Fruit fly (Drosophila melanogaster) whole organism, embryonic: ENCODE results near the gene CG32706.

ENCODE experiments used
- BEAF-32 ChIP-seq: fragments of 200-800 bp; sonication (Bioruptor generic); optimal IDR thresholded peaks from 3 replicates; lab custom pipeline; 2017; ENCODE audit warnings: missing biosample characterization, missing genetic modification characterization, mild to moderate bottlenecking, moderate library complexity, missing genetic modification reagents
- CG10209 ChIP-seq: fragments of 200-800 bp; sonication (Bioruptor generic); optimal IDR thresholded peaks from 3 replicates; lab custom pipeline; 2017; ENCODE audit warnings: missing biosample characterization, mild to moderate bottlenecking, missing genetic modification characterization, missing genetic modification reagents
- CG10543 ChIP-seq: fragments of 200-800 bp; sonication (Bioruptor generic); optimal IDR thresholded peaks from 3 replicates; lab custom pipeline; 2017; ENCODE audit warnings: missing biosample characterization, mild to moderate bottlenecking, missing genetic modification characterization, moderate library complexity
- CG10979 ChIP-seq: fragments of 200-800 bp; sonication (Bioruptor generic); optimal IDR thresholded peaks from 2 replicates; lab custom pipeline; 2018; ENCODE audit warnings: missing biosample characterization, mild to moderate bottlenecking, missing genetic modification characterization, moderate library complexity
- CG11560 ChIP-seq: fragments of 200-800 bp; sonication (Bioruptor generic); IDR thresholded peaks from 3 replicates; pipeline ENCODE4 v1.3.6; 2022; ENCODE audit warnings: missing biosample characterization, missing genetic modification characterization
- CG12299 ChIP-seq: fragments of 200-800 bp; sonication (Bioruptor generic); optimal IDR thresholded peaks from 2 replicates; lab custom pipeline; 2018; ENCODE audit warnings: missing biosample characterization, mild to moderate bottlenecking, missing genetic modification characterization
- CG12391 ChIP-seq: fragments of 200-800 bp; sonication (Bioruptor generic); optimal IDR thresholded peaks from 3 replicates; lab custom pipeline; 2018; ENCODE audit warnings: missing biosample characterization, mild to moderate bottlenecking, missing genetic modification characterization, moderate library complexity
- CG13424 ChIP-seq: fragments of 200-800 bp; sonication (Bioruptor generic); optimal IDR thresholded peaks from 2 replicates; lab custom pipeline; 2019; ENCODE audit warnings: missing biosample characterization, mild to moderate bottlenecking, missing genetic modification characterization, moderate library complexity
- CG15269 ChIP-seq: fragments of 200-800 bp; sonication (Bioruptor generic); optimal IDR thresholded peaks from 2 replicates; lab custom pipeline; 2018; ENCODE audit warnings: missing biosample characterization, mild to moderate bottlenecking, missing genetic modification characterization, moderate library complexity
- CG17361 ChIP-seq: fragments of 200-800 bp; sonication (Bioruptor generic); IDR thresholded peaks from 3 replicates; pipeline ENCODE4 v1.3.6; 2022; ENCODE audit warnings: missing biosample characterization, missing genetic modification characterization
- CG17802 ChIP-seq: fragments of 200-800 bp; sonication (Bioruptor generic); optimal IDR thresholded peaks from 2 replicates; lab custom pipeline; 2018; ENCODE audit warnings: missing biosample characterization, mild to moderate bottlenecking, missing genetic modification characterization, moderate library complexity
- CG2116 ChIP-seq: fragments of 200-800 bp; sonication (Bioruptor generic); optimal IDR thresholded peaks from 3 replicates; lab custom pipeline; 2018; ENCODE audit warnings: missing biosample characterization, mild to moderate bottlenecking, missing genetic modification characterization
- CG2678 ChIP-seq: fragments of 200-800 bp; sonication (Bioruptor generic); optimal IDR thresholded peaks from 3 replicates; lab custom pipeline; 2019; ENCODE audit warnings: missing biosample characterization, mild to moderate bottlenecking, missing genetic modification characterization, moderate library complexity
- CG2712 ChIP-seq: fragments of 200-800 bp; optimal IDR thresholded peaks from 3 replicates; lab custom pipeline; 2019; ENCODE audit warnings: missing biosample characterization, mild to moderate bottlenecking, missing genetic modification characterization, moderate library complexity
- CG4282 ChIP-seq: fragments of 200-800 bp; sonication (Bioruptor generic); optimal IDR thresholded peaks from 2 replicates; lab custom pipeline; 2016; ENCODE audit warnings: missing biosample characterization, missing genetic modification characterization
- CG4617 ChIP-seq: fragments of 200-800 bp; sonication (Bioruptor generic); optimal IDR thresholded peaks from 3 replicates; lab custom pipeline; 2016; ENCODE audit warnings: missing biosample characterization, missing genetic modification characterization, borderline replicate concordance
- CG7556 ChIP-seq: fragments of 200-800 bp; sonication (Bioruptor generic); optimal IDR thresholded peaks from 2 replicates; lab custom pipeline; 2017; ENCODE audit warnings: missing biosample characterization, mild to moderate bottlenecking, missing genetic modification characterization
- CG7745 ChIP-seq: fragments of 200-800 bp; sonication (Bioruptor generic); optimal IDR thresholded peaks from 2 replicates; lab custom pipeline; 2018; ENCODE audit warnings: missing biosample characterization, mild to moderate bottlenecking, missing genetic modification characterization, moderate library complexity
- CG9609 ChIP-seq: fragments of 200-800 bp; sonication (Bioruptor generic); optimal IDR thresholded peaks from 3 replicates; lab custom pipeline; 2016; ENCODE audit warnings: missing biosample characterization, missing genetic modification characterization
- CoRest ChIP-seq: fragments of 200-800 bp; sonication (Bioruptor generic); optimal IDR thresholded peaks from 3 replicates; lab custom pipeline; 2018; ENCODE audit warnings: missing biosample characterization, mild to moderate bottlenecking, missing genetic modification characterization, moderate library complexity
- Dek ChIP-seq: fragments of 200-800 bp; sonication (Bioruptor generic); optimal IDR thresholded peaks from 3 replicates; lab custom pipeline; 2019; ENCODE audit warnings: missing biosample characterization, mild to moderate bottlenecking, missing genetic modification characterization, moderate library complexity
- Dp ChIP-seq: fragments of 200-800 bp; sonication (Bioruptor generic); optimal IDR thresholded peaks from 2 replicates; lab custom pipeline; 2018; ENCODE audit warnings: missing biosample characterization, mild to moderate bottlenecking, missing genetic modification characterization, moderate library complexity
- Dref ChIP-seq: fragments of 200-800 bp; sonication (Bioruptor generic); IDR thresholded peaks from 2 replicates; pipeline ENCODE4 v1.3.6; 2022; ENCODE audit warnings: missing biosample characterization, missing genetic modification characterization
- E2f2 ChIP-seq: fragments of 200-800 bp; sonication (Bioruptor generic); IDR thresholded peaks from 2 replicates; pipeline ENCODE4 v1.3.6; 2022; ENCODE audit warnings: missing biosample characterization, missing genetic modification characterization
- HLH4C ChIP-seq: fragments of 200-800 bp; sonication (Bioruptor generic); IDR thresholded peaks from 3 replicates; pipeline ENCODE4 v1.3.6; 2022; ENCODE audit warnings: missing biosample characterization, missing genetic modification characterization; ENCODE audit not compliant: partially characterized antibody
- Hmr ChIP-seq: fragments of 200-800 bp; sonication (Bioruptor generic); optimal IDR thresholded peaks from 3 replicates; lab custom pipeline; 2017; ENCODE audit warnings: mild to moderate bottlenecking, missing biosample characterization, missing genetic modification reagents, missing genetic modification characterization
- Hr39 ChIP-seq: fragments of >200 bp; optimal IDR thresholded peaks from 2 replicates; lab custom pipeline; 2017
- Med ChIP-seq: fragments of 200-800 bp; sonication (Bioruptor generic); peaks from one replicate; lab custom pipeline; 2016; ENCODE audit warnings: missing biosample characterization, missing genetic modification characterization, mild to moderate bottlenecking, inconsistent platforms, moderate library complexity
- Meics ChIP-seq: fragments of 200-800 bp; sonication (Bioruptor generic); optimal IDR thresholded peaks from 2 replicates; lab custom pipeline; 2017; ENCODE audit warnings: missing biosample characterization, mild to moderate bottlenecking, missing genetic modification characterization
- Myb ChIP-seq: fragments of 200-800 bp; sonication (Bioruptor generic); optimal IDR thresholded peaks from 2 replicates; lab custom pipeline; 2016; ENCODE audit warnings: missing biosample characterization, missing genetic modification characterization
- PHDP ChIP-seq: fragments of 200-800 bp; sonication (Bioruptor generic); optimal IDR thresholded peaks from 3 replicates; lab custom pipeline; 2018; ENCODE audit warnings: missing biosample characterization, mild to moderate bottlenecking, missing genetic modification characterization, moderate library complexity
- Scr ChIP-seq: fragments of 200-800 bp; sonication (Bioruptor generic); IDR thresholded peaks from 2 replicates; pipeline ENCODE4 v1.3.6; 2022; ENCODE audit warnings: missing biosample characterization, missing genetic modification characterization; ENCODE audit not compliant: partially characterized antibody
- ara ChIP-seq: fragments of 200-800 bp; sonication (Bioruptor generic); IDR thresholded peaks from 2 replicates; pipeline ENCODE4 v1.3.6; 2022; ENCODE audit warnings: missing biosample characterization, missing genetic modification characterization
- bab2 ChIP-seq: fragments of 200-800 bp; sonication (Bioruptor generic); optimal IDR thresholded peaks from 2 replicates; lab custom pipeline; 2016; ENCODE audit warnings: missing biosample characterization, missing genetic modification characterization
- cas ChIP-seq: fragments of 200-800 bp; sonication (Bioruptor generic); IDR thresholded peaks from 2 replicates; pipeline ENCODE4 v1.3.6; 2022; ENCODE audit warnings: missing biosample characterization, missing genetic modification characterization
- chif ChIP-seq, 2 experiments: fragments of 200-800 bp; sonication (Bioruptor generic); optimal IDR thresholded peaks; 3 replicates each; lab custom pipeline; 2016; ENCODE audit warnings: missing biosample characterization in 2 of 2, missing genetic modification characterization in 2 of 2
- dmrt11E ChIP-seq: fragments of 200-800 bp; sonication (Bioruptor generic); optimal IDR thresholded peaks from 3 replicates; lab custom pipeline; 2018; ENCODE audit warnings: missing biosample characterization, mild to moderate bottlenecking, missing genetic modification characterization, moderate library complexity
- dmrt99B ChIP-seq: fragments of 200-800 bp; sonication (Bioruptor generic); optimal IDR thresholded peaks from 2 replicates; lab custom pipeline; 2018; ENCODE audit warnings: missing biosample characterization, mild to moderate bottlenecking, missing genetic modification characterization, moderate library complexity
- grau ChIP-seq: fragments of 200-800 bp; optimal IDR thresholded peaks from 3 replicates; lab custom pipeline; 2019; ENCODE audit warnings: missing biosample characterization, mild to moderate bottlenecking, missing genetic modification characterization, moderate library complexity
- ind ChIP-seq: fragments of 200-800 bp; sonication (Bioruptor generic); optimal IDR thresholded peaks from 3 replicates; lab custom pipeline; 2016; ENCODE audit warnings: missing biosample characterization, missing genetic modification characterization
- pan ChIP-seq, 4 experiments: fragments of >200 bp in 3 of 4; fragments of 200-800 bp in 1 of 4; sonication (Bioruptor generic) in 1 of 4; optimal IDR thresholded peaks in 3 of 4; IDR thresholded peaks in 1 of 4; 2 replicates each; pipeline versions ENCODE4 v1.3.6 to Lab custom; 2017 to 2022; ENCODE audit warnings: missing biosample characterization in 2 of 4, missing genetic modification characterization in 2 of 4, mixed read lengths in 1 of 4
- pho ChIP-seq: fragments of 200-800 bp; sonication (Bioruptor generic); optimal IDR thresholded peaks from 2 replicates; lab custom pipeline; 2016; ENCODE audit warnings: missing biosample characterization, missing genetic modification characterization
- phol ChIP-seq: fragments of 200-800 bp; sonication (Bioruptor generic); optimal IDR thresholded peaks from 3 replicates; lab custom pipeline; 2018; ENCODE audit warnings: missing biosample characterization, mild to moderate bottlenecking, missing genetic modification characterization, moderate library complexity
- pros ChIP-seq: fragments of 200-800 bp; sonication (Bioruptor generic); optimal IDR thresholded peaks from 3 replicates; lab custom pipeline; 2019; ENCODE audit warnings: missing biosample characterization, mild to moderate bottlenecking, missing genetic modification characterization, moderate library complexity
- pum ChIP-seq: fragments of 200-800 bp; sonication (Bioruptor generic); optimal IDR thresholded peaks from 2 replicates; lab custom pipeline; 2016; ENCODE audit warnings: missing biosample characterization, missing genetic modification characterization
- sens ChIP-seq: fragments of 200-800 bp; sonication (Bioruptor generic); peaks from one replicate; lab custom pipeline; 2016; ENCODE audit warnings: missing biosample characterization, missing genetic modification characterization
- slbo ChIP-seq: fragments of 200-800 bp; sonication (Bioruptor generic); IDR thresholded peaks from 2 replicates; pipeline ENCODE4 v1.3.6; 2022; ENCODE audit warnings: missing biosample characterization, missing genetic modification characterization
- sob ChIP-seq: fragments of 200-800 bp; sonication (Bioruptor generic); IDR thresholded peaks from 2 replicates; pipeline ENCODE4 v1.3.6; 2022; ENCODE audit warnings: missing biosample characterization, missing genetic modification characterization
- zen ChIP-seq: fragments of 200-800 bp; sonication (Bioruptor generic); optimal IDR thresholded peaks from 3 replicates; lab custom pipeline; 2018; ENCODE audit warnings: missing biosample characterization, mild to moderate bottlenecking, missing genetic modification characterization, moderate library complexity
- zfh2 ChIP-seq: fragments of 200-800 bp; sonication (Bioruptor generic); optimal IDR thresholded peaks from 2 replicates; lab custom pipeline; 2016; ENCODE audit warnings: missing biosample characterization, missing genetic modification characterization

CG32706 gene

DNA sequence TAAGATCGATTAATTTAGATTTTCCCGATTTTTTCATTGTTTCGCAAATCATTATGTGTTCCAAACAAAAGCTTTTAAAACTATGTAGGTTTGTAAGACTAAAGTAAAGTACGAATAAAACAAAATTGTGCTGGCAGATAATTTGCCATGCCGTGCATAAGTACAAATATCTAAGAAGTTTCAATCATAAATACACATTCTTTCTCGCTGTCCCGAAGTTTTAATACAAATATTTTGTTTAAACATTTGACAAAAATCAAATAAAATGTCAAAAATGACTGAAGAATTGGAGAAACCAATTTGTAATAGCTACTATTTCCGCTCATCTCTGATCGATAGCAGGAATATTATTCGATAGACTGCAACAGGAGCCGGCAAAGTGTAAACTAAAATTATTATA lies 4.3 kb upstream of the CG32706 start, which contains the start of gene APC4:
Gene APC4, plus strand, starts transcription at position 332 of the 400 bp plus-strand sequence.
- TF ChIP-seq Hmr (GFP tag; lab: Kevin White, UChicago) (peak; percentile 17), PHDP (tag; lab: Kevin White, UChicago) (peak; percentile 2), CG13424 (tag; lab: Kevin White, UChicago) (peak; percentile 53), bab2 (GFP tag; lab: Kevin White, UChicago) (peak; percentile 25), CG17802 (tag; lab: Kevin White, UChicago) (no peak), CG17361 (GFP tag; lab: Robert Waterston, UW) (peak; percentile 68), CG4617 (GFP tag; lab: Kevin White, UChicago) (no peak), CG7745 (tag; lab: Kevin White, UChicago) (no peak), slbo (GFP tag; lab: Robert Waterston, UW) (peak; percentile 16; the same call in 1 of the 2 replicates), CG9609 (GFP tag; lab: Kevin White, UChicago) (peak; percentile 12), ara (no peak), CG12391 (peak; percentile 56), CG15269 (tag; lab: Kevin White, UChicago) (peak; percentile 34), E2f2 (0 out of 2 replicates have a peak, but pooled peaks have one; percentile 23), CG2678 (tag; lab: Kevin White, UChicago) (peak; percentile 54), chif (GFP tag; optimal IDR thresholded peaks at IDR 0.05; lab: Kevin White, UChicago) (peak in 1 of 2 experiments; percentile 34), CG11560 (tag; lab: Robert Waterston, UW) (peak; percentile 88), Myb (GFP tag; lab: Kevin White, UChicago) (peak; percentile 31), CG4282 (no peak), Hr39 (no peak), Scr (0 out of 2 replicates have a peak, but pooled peaks have one; percentile 12), HLH4C (GFP tag; lab: Robert Waterston, UW) (no peak), phol (tag; lab: Kevin White, UChicago) (peak; percentile 60), CG2712 (tag; lab: Kevin White, UChicago) (peak; percentile 23), Dp (GFP tag; lab: Kevin White, UChicago) (peak; percentile 1), Meics (GFP tag; lab: Kevin White, UChicago) (peak; percentile 32), grau (tag; lab: Kevin White, UChicago) (peak; percentile 48), sob (GFP tag; lab: Robert Waterston, UW) (no peak), dmrt99B (tag; lab: Kevin White, UChicago) (no peak), CG7556 (GFP tag; lab: Kevin White, UChicago) (peak; percentile 40), cas (no peak), Dek (tag; lab: Kevin White, UChicago) (peak; percentile 19), CG10209 (peak; percentile 9), Dref (peak; percentile 49), ind (GFP tag; lab: Kevin White, UChicago) (peak; percentile 32), zfh2 (GFP tag; lab: Kevin White, UChicago) (peak; percentile 36), CG2116 (GFP tag; lab: Kevin White, UChicago) (peak; percentile 43), Med (GFP tag; lab: Kevin White, UChicago) (peak; percentile 68), sens (GFP tag; lab: Kevin White, UChicago) (peak; percentile 89), dmrt11E (tag; lab: Kevin White, UChicago) (peak; percentile 25), zen (tag; lab: Kevin White, UChicago) (peak; percentile 13), BEAF-32 (peak; percentile 47), pum (GFP tag; lab: Kevin White, UChicago) (peak; percentile 11), pho (GFP tag; lab: Kevin White, UChicago) (peak; percentile 24), pan (optimal IDR thresholded peaks at IDR 0.05; lab: Kevin White, UChicago) (no peak), pan (GFP tag; optimal IDR thresholded peaks at IDR 0.05 in 1 of 2, IDR thresholded peaks at IDR 0.05 in 1 of 2) (no peak), pros (GFP tag; lab: Kevin White, UChicago) (no peak), CG10979 (peak; percentile 12), CG10543 (GFP tag; lab: Kevin White, UChicago) (peak; percentile 26), CG12299 (tag; lab: Kevin White, UChicago) (no peak), CoRest (tag; lab: Kevin White, UChicago) (peak; percentile 66)
